Fruit fly (Drosophila melanogaster): ENCODE results near the gene Hsp22.

Gene Hsp22

DNA sequence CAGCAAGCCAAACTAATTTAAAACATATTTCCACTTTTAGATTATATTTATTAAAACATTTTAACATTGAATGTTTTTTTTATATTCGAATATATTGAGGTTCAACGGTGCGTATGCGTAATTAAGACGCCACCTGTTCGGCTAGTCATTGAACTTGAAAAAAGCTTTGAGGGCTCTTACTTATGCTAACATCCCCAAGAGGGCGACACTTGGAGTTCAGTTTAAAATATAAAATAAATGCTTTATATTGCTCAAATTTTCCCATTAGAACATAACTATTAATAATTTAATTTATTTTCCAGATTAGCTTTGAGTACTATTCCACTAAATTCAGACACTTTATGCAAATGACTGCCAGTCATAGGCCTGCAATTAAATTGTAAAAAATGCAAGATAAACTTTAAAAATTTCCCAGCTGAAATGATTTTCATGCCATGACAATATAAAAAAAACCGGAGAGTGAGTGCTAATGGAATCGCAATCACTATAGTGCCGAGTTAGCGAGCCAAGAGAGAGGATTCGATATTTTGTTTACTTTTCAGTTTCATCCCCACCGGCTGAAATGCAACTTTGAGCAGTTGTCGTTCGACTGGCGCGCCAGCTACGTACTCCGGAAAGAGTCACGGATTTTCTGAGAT, 38.9 kb upstream of the Hsp22 start, which contains the start of gene PGRP-LA (continued):
- TF ChIP-seq CG3919 (GFP tag; optimal IDR thresholded peaks at IDR 0.05) (peak; percentile 57), esn (GFP tag; optimal IDR thresholded peaks at IDR 0.05) (no peak), Eip93F (GFP tag; optimal IDR thresholded peaks at IDR 0.05) (no peak), Gug (GFP tag; IDR thresholded peaks at IDR 0.05) (no peak), CG7368 (GFP tag; optimal IDR thresholded peaks at IDR 0.05) (no peak), eg (GFP tag; IDR thresholded peaks at IDR 0.05) (no peak), lz (GFP tag; optimal IDR thresholded peaks at IDR 0.05) (peak; percentile 41), CG6276 (GFP tag; optimal IDR thresholded peaks at IDR 0.05) (no peak), CG15336 (GFP tag; IDR thresholded peaks at IDR 0.05) (no peak), acj6 (GFP tag; optimal IDR thresholded peaks at IDR 0.05) (peak; percentile 33), Hr39 (GFP tag; optimal IDR thresholded peaks at IDR 0.05) (peak; percentile 5), CG3032 (tag; optimal IDR thresholded peaks at IDR 0.05) (no peak), CG8119 (GFP tag; IDR thresholded peaks at IDR 0.05) (no peak), achi (GFP tag; optimal IDR thresholded peaks at IDR 0.05) (peak; percentile 10), CG10669 (GFP tag; optimal IDR thresholded peaks at IDR 0.05) (no peak), fkh (GFP tag; optimal IDR thresholded peaks at IDR 0.05) (no peak), Met (GFP tag; optimal IDR thresholded peaks at IDR 0.05) (peak; percentile 45), CG34406 (GFP tag; optimal IDR thresholded peaks at IDR 0.05) (no peak), CG11902 (GFP tag; optimal IDR thresholded peaks at IDR 0.05) (no peak), CG4318 (GFP tag; optimal IDR thresholded peaks at IDR 0.05) (no peak), Ets96B (tag; optimal IDR thresholded peaks at IDR 0.05) (no peak), CG8319 (GFP tag; optimal IDR thresholded peaks at IDR 0.05) (no peak), Eip78C (GFP tag) (peak; percentile 69), dac (GFP tag; optimal IDR thresholded peaks at IDR 0.05) (no peak), CG32006 (GFP tag; optimal IDR thresholded peaks at IDR 0.05) (no peak), Lpt (GFP tag; optimal IDR thresholded peaks at IDR 0.05) (no peak), Ets21C (GFP tag; optimal IDR thresholded peaks at IDR 0.05) (no peak), CG31627 (GFP tag; optimal IDR thresholded peaks at IDR 0.05) (peak; percentile 18), topi (GFP tag; optimal IDR thresholded peaks at IDR 0.05) (peak; percentile 21), fd59A (GFP tag; optimal IDR thresholded peaks at IDR 0.05) (no peak), pdm3 (GFP tag; optimal IDR thresholded peaks at IDR 0.05) (peak; percentile 44), Blimp-1 (GFP tag; optimal IDR thresholded peaks at IDR 0.05) (no peak), dsx (GFP tag; optimal IDR thresholded peaks at IDR 0.05; ENCODE audit: poor library complexity, severe bottlenecking) (no peak)

dm6 chr3L:9335711-9336110, 37.0 kb upstream of the Hsp22 start:
- TF ChIP-seq Ets96B (tag; optimal IDR thresholded peaks at IDR 0.05) (no peak), Sox14 (GFP tag; optimal IDR thresholded peaks at IDR 0.05) (peak; percentile 34), Sox102F (GFP tag; optimal IDR thresholded peaks at IDR 0.05) (no peak), Sox15 (GFP tag; optimal IDR thresholded peaks at IDR 0.05) (no peak), cyc (GFP tag; optimal IDR thresholded peaks at IDR 0.05) (no peak), CG6163 (GFP tag; IDR thresholded peaks at IDR 0.05) (peak; percentile 79; the same call in 2 of the 3 replicates), CG7368 (GFP tag; optimal IDR thresholded peaks at IDR 0.05) (peak; percentile 32), CG6854 (GFP tag; optimal IDR thresholded peaks at IDR 0.05) (peak; percentile 59), pdm3 (GFP tag; optimal IDR thresholded peaks at IDR 0.05) (no peak), CG6792 (GFP tag; optimal IDR thresholded peaks at IDR 0.05) (peak; percentile 5), net (GFP tag; optimal IDR thresholded peaks at IDR 0.05) (no peak), CG3919 (GFP tag; optimal IDR thresholded peaks at IDR 0.05) (peak; percentile 32), OdsH (GFP tag; optimal IDR thresholded peaks at IDR 0.05) (no peak), fd59A (GFP tag; optimal IDR thresholded peaks at IDR 0.05) (no peak), dsx (GFP tag; optimal IDR thresholded peaks at IDR 0.05; ENCODE audit: poor library complexity, severe bottlenecking) (no peak), Eip75B (GFP tag; optimal IDR thresholded peaks at IDR 0.05) (no peak), fkh (GFP tag; optimal IDR thresholded peaks at IDR 0.05) (peak; percentile 62), CG9139 (GFP tag; optimal IDR thresholded peaks at IDR 0.05) (peak; percentile 42), fd85E (GFP tag; optimal IDR thresholded peaks at IDR 0.05) (no peak), CG16779 (tag; optimal IDR thresholded peaks at IDR 0.05) (peak; percentile 68), CG6276 (GFP tag; optimal IDR thresholded peaks at IDR 0.05) (peak; percentile 28), CG10669 (GFP tag; optimal IDR thresholded peaks at IDR 0.05) (no peak), Gug (GFP tag; IDR thresholded peaks at IDR 0.05) (peak; percentile 50; the same call in 1 of the 2 replicates), eg (GFP tag; IDR thresholded peaks at IDR 0.05) (peak; percentile 42; the same call in 1 of the 3 replicates), CG11294 (GFP tag; IDR thresholded peaks at IDR 0.05) (no peak), CG8632 (GFP tag; optimal IDR thresholded peaks at IDR 0.05) (no peak), CG32006 (GFP tag; optimal IDR thresholded peaks at IDR 0.05) (no peak), acj6 (GFP tag; optimal IDR thresholded peaks at IDR 0.05) (no peak), Ets21C (GFP tag; optimal IDR thresholded peaks at IDR 0.05) (no peak), CG1621 (tag; optimal IDR thresholded peaks at IDR 0.05) (peak; percentile 20), topi (GFP tag; optimal IDR thresholded peaks at IDR 0.05) (no peak)
